Fruit fly (Drosophila melanogaster) whole organism, adult: ENCODE measurements around the gene CG42324.

ENCODE experiments used
- CG11617 ChIP-seq: fragments of 200-800 bp; sonication (Bioruptor generic); optimal IDR thresholded peaks from 2 replicates; lab custom pipeline; 2017; ENCODE audit warnings: mild to moderate bottlenecking, missing biosample characterization, missing genetic modification reagents, missing genetic modification characterization
- CG12768 ChIP-seq: fragments of 200-800 bp; sonication (Bioruptor generic); optimal IDR thresholded peaks from 2 replicates; lab custom pipeline; 2017; ENCODE audit warnings: missing biosample characterization, missing genetic modification characterization, mild to moderate bottlenecking, moderate library complexity, missing genetic modification reagents
- CG1620 ChIP-seq: fragments of 200-800 bp; sonication (Bioruptor generic); optimal IDR thresholded peaks from 2 replicates; lab custom pipeline; 2016; ENCODE audit warnings: missing biosample characterization, missing genetic modification characterization
- CG33017 ChIP-seq: fragments of 200-800 bp; sonication (Bioruptor generic); optimal IDR thresholded peaks from 2 replicates; lab custom pipeline; 2018; ENCODE audit warnings: missing biosample characterization, mild to moderate bottlenecking, missing genetic modification characterization, moderate library complexity
- CG7045 ChIP-seq: fragments of 200-800 bp; sonication (Bioruptor generic); optimal IDR thresholded peaks from 2 replicates; lab custom pipeline; 2017; ENCODE audit warnings: missing biosample characterization, mild to moderate bottlenecking, missing genetic modification characterization
- Clk ChIP-seq: fragments of 200-800 bp; sonication (Bioruptor generic); optimal IDR thresholded peaks from 2 replicates; lab custom pipeline; 2017; ENCODE audit warnings: missing biosample characterization, missing genetic modification characterization
- Crg-1 ChIP-seq: fragments of 200-800 bp; sonication (Bioruptor generic); optimal IDR thresholded peaks from 2 replicates; lab custom pipeline; 2016; ENCODE audit warnings: missing biosample characterization, missing genetic modification characterization
- cic ChIP-seq: fragments of 200-800 bp; sonication (Bioruptor generic); optimal IDR thresholded peaks from 2 replicates; lab custom pipeline; 2017; ENCODE audit warnings: missing biosample characterization, mild to moderate bottlenecking, missing genetic modification characterization, moderate library complexity
- cnc ChIP-seq, 2 experiments: fragments of >200 bp; optimal IDR thresholded peaks; 2 replicates each; lab custom pipeline; 2017
- kay ChIP-seq: fragments of 200-800 bp; sonication (Bioruptor generic); peaks from one replicate; lab custom pipeline; 2016; ENCODE audit warnings: missing biosample characterization, missing genetic modification characterization, borderline replicate concordance
- ovo ChIP-seq: fragments of 200-800 bp; sonication (Bioruptor generic); optimal IDR thresholded peaks from 2 replicates; lab custom pipeline; 2016; ENCODE audit warnings: missing biosample characterization, missing genetic modification characterization
- pad ChIP-seq: fragments of 200-800 bp; sonication (Bioruptor generic); optimal IDR thresholded peaks from 3 replicates; lab custom pipeline; 2017; ENCODE audit warnings: missing biosample characterization, missing genetic modification characterization, mild to moderate bottlenecking, moderate library complexity, missing genetic modification reagents
- toe ChIP-seq: fragments of 200-800 bp; sonication (Bioruptor generic); optimal IDR thresholded peaks from 2 replicates; lab custom pipeline; 2016; ENCODE audit warnings: missing biosample characterization, missing genetic modification characterization

DNA sequence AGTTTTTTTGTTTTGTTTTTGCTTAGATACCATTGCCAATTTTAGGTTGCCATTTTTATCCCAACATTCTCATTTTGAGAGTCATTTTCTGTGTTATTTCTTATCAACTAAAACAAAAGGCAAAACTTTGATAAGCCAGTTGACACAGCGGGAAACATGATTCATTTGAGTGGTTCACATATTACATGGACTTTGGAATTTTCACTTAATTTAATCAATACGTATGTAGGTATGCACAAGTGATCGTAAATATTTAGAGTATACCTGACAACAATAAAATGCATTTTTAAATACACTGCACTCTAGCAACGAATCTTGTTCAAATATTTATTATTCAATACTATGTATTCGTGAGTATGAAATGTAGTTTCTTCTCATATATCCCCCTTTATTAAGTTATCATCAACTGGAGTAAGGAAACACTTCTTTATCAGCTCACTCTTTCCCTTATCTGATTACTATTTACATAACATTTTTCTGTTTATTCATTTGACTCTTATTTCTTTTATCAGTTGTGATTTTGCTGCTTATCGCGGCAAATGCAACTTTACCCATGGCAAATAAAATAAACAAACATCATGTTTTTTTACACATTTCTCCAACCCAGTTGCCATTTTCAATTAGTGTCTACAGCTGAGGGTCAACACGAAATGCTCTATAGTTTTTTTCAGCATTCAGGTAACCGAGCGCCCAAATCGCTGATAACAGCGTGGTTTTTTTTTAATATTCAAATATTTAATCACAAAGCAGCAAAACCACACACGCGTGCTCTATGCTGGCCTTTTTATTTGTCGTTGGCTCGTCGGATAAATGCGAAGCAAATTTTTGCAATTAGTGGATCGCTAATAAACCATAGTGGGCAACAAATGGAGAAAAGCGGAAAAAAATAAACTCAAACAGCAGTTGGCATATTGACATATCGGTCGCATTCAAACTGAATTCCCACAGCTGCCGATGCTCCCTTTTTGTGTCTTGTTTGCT is 46.6 kb downstream of the CG42324 start:
- TF ChIP-seq CG33017 (tag; lab: Kevin White, UChicago) (peak; percentile 58), kay (GFP tag; lab: Kevin White, UChicago) (peak; percentile 61), CG1620 (GFP tag; lab: Kevin White, UChicago) (peak; percentile 26), Crg-1 (GFP tag; lab: Kevin White, UChicago) (peak; percentile 49), cic (GFP tag; lab: Kevin White, UChicago) (peak; percentile 87), toe (GFP tag; lab: Kevin White, UChicago) (no peak), pad (GFP tag; lab: Kevin White, UChicago) (peak; percentile 7), ovo (peak; percentile 60), CG7045 (GFP tag; lab: Kevin White, UChicago) (peak; percentile 48), CG12768 (peak; percentile 39), cnc (optimal IDR thresholded peaks at IDR 0.05; lab: Kevin White, UChicago) (no peak), CG11617 (GFP tag; lab: Kevin White, UChicago) (peak; percentile 68), Clk (GFP tag; lab: Kevin White, UChicago) (no peak)
